Fruit fly (Drosophila melanogaster) whole organism, embryonic: ENCODE results near the gene CG43400.

Experiments
- Antp ChIP-seq: fragments of 200-800 bp; sonication (Bioruptor generic); optimal IDR thresholded peaks from 3 replicates; lab custom pipeline; 2016; ENCODE audit warnings: missing biosample characterization, missing genetic modification characterization
- Atf6 ChIP-seq: fragments of 200-800 bp; sonication (Bioruptor generic); IDR thresholded peaks from 2 replicates; pipeline ENCODE4 v1.3.6; 2022; ENCODE audit warnings: missing biosample characterization, missing genetic modification characterization
- Bteb2 ChIP-seq: fragments of 200-800 bp; sonication (Bioruptor generic); optimal IDR thresholded peaks from 2 replicates; lab custom pipeline; 2016; ENCODE audit warnings: missing biosample characterization, missing genetic modification characterization
- CG11696 ChIP-seq: fragments of 200-800 bp; sonication (Bioruptor generic); IDR thresholded peaks from 2 replicates; pipeline ENCODE4 v1.3.6; 2022; ENCODE audit warnings: missing biosample characterization, missing genetic modification characterization
- CG15269 ChIP-seq: fragments of 200-800 bp; sonication (Bioruptor generic); optimal IDR thresholded peaks from 2 replicates; lab custom pipeline; 2018; ENCODE audit warnings: missing biosample characterization, mild to moderate bottlenecking, missing genetic modification characterization, moderate library complexity
- CG15479 ChIP-seq: fragments of 200-800 bp; sonication (Bioruptor generic); optimal IDR thresholded peaks from 3 replicates; lab custom pipeline; 2019; ENCODE audit warnings: missing biosample characterization, mild to moderate bottlenecking, missing genetic modification characterization, moderate library complexity
- CG15514 ChIP-seq: fragments of 200-800 bp; sonication (Bioruptor generic); optimal IDR thresholded peaks from 3 replicates; lab custom pipeline; 2017; ENCODE audit warnings: missing biosample characterization, missing genetic modification characterization, mild to moderate bottlenecking, moderate library complexity, missing genetic modification reagents
- CG3407 ChIP-seq: fragments of 200-800 bp; sonication (Bioruptor generic); optimal IDR thresholded peaks from 2 replicates; lab custom pipeline; 2018; ENCODE audit warnings: missing biosample characterization, mild to moderate bottlenecking, missing genetic modification characterization
- CG4424 ChIP-seq: fragments of 200-800 bp; sonication (Bioruptor generic); optimal IDR thresholded peaks from 3 replicates; lab custom pipeline; 2016; ENCODE audit warnings: missing biosample characterization, missing genetic modification characterization
- CG4820 ChIP-seq: fragments of 200-800 bp; sonication (Bioruptor generic); optimal IDR thresholded peaks from 3 replicates; lab custom pipeline; 2016; ENCODE audit warnings: missing biosample characterization, missing genetic modification characterization
- CG4854 ChIP-seq: fragments of 200-800 bp; sonication (Bioruptor generic); optimal IDR thresholded peaks from 2 replicates; lab custom pipeline; 2016; ENCODE audit warnings: missing biosample characterization, missing genetic modification characterization, inconsistent platforms
- CG7745 ChIP-seq: fragments of 200-800 bp; sonication (Bioruptor generic); optimal IDR thresholded peaks from 2 replicates; lab custom pipeline; 2018; ENCODE audit warnings: missing biosample characterization, mild to moderate bottlenecking, missing genetic modification characterization, moderate library complexity
- CG8290 ChIP-seq, 3 experiments: fragments of 200-800 bp; sonication (Bioruptor generic); optimal IDR thresholded peaks; 2 replicates each; lab custom pipeline; 2016 to 2019; ENCODE audit warnings: missing biosample characterization in 3 of 3, missing genetic modification characterization in 3 of 3, mild to moderate bottlenecking in 2 of 3, moderate library complexity in 1 of 3
- CG8765 ChIP-seq: fragments of 200-800 bp; sonication (Bioruptor generic); IDR thresholded peaks from 2 replicates; pipeline ENCODE4 v1.3.6; 2022; ENCODE audit warnings: missing biosample characterization, missing genetic modification characterization
- CG8924 ChIP-seq: fragments of 200-800 bp; optimal IDR thresholded peaks from 3 replicates; lab custom pipeline; 2019; ENCODE audit warnings: missing biosample characterization, mild to moderate bottlenecking, missing genetic modification characterization, moderate library complexity
- CG8944 ChIP-seq: fragments of 200-800 bp; sonication (Bioruptor generic); optimal IDR thresholded peaks from 3 replicates; lab custom pipeline; 2016; ENCODE audit warnings: missing biosample characterization, missing genetic modification characterization
- CG9727 ChIP-seq: fragments of 200-800 bp; sonication (Bioruptor generic); optimal IDR thresholded peaks from 3 replicates; lab custom pipeline; 2017; ENCODE audit warnings: missing biosample characterization, mild to moderate bottlenecking, missing genetic modification characterization
- Doc3 ChIP-seq: fragments of 200-800 bp; sonication (Bioruptor generic); IDR thresholded peaks from 3 replicates; pipeline ENCODE4 v1.3.6; 2022; ENCODE audit warnings: missing biosample characterization, missing genetic modification characterization; ENCODE audit not compliant: partially characterized antibody
- Dp ChIP-seq: fragments of 200-800 bp; sonication (Bioruptor generic); optimal IDR thresholded peaks from 2 replicates; lab custom pipeline; 2018; ENCODE audit warnings: missing biosample characterization, mild to moderate bottlenecking, missing genetic modification characterization, moderate library complexity
- Gug ChIP-seq: fragments of 200-800 bp; sonication (Bioruptor generic); IDR thresholded peaks from 4 replicates; pipeline ENCODE4 v1.3.6; 2022; ENCODE audit warnings: missing biosample characterization, missing genetic modification characterization
- HmgD ChIP-seq: fragments of 200-800 bp; sonication (Bioruptor generic); optimal IDR thresholded peaks from 3 replicates; lab custom pipeline; 2016; ENCODE audit warnings: missing biosample characterization, missing genetic modification characterization
- Hmr ChIP-seq: fragments of 200-800 bp; sonication (Bioruptor generic); optimal IDR thresholded peaks from 3 replicates; lab custom pipeline; 2017; ENCODE audit warnings: mild to moderate bottlenecking, missing biosample characterization, missing genetic modification reagents, missing genetic modification characterization
- MESR4 ChIP-seq: fragments of 200-800 bp; sonication (Bioruptor generic); optimal IDR thresholded peaks from 2 replicates; lab custom pipeline; 2018; ENCODE audit warnings: missing biosample characterization, mild to moderate bottlenecking, missing genetic modification characterization, moderate library complexity
- Mrtf ChIP-seq: fragments of 200-800 bp; sonication (Bioruptor generic); IDR thresholded peaks from 3 replicates; pipeline ENCODE4 v1.3.6; 2022; ENCODE audit warnings: missing biosample characterization, missing genetic modification characterization
- Myb ChIP-seq: fragments of 200-800 bp; sonication (Bioruptor generic); optimal IDR thresholded peaks from 2 replicates; lab custom pipeline; 2016; ENCODE audit warnings: missing biosample characterization, missing genetic modification characterization
- Nf-YC ChIP-seq: fragments of 200-800 bp; optimal IDR thresholded peaks from 3 replicates; lab custom pipeline; 2019; ENCODE audit warnings: missing biosample characterization, mild to moderate bottlenecking, missing genetic modification characterization, moderate library complexity
- Rfx ChIP-seq: fragments of 200-800 bp; sonication (Bioruptor generic); IDR thresholded peaks from 2 replicates; pipeline ENCODE4 v1.3.6; 2022; ENCODE audit warnings: missing biosample characterization, missing genetic modification characterization
- Scr ChIP-seq: fragments of 200-800 bp; sonication (Bioruptor generic); IDR thresholded peaks from 2 replicates; pipeline ENCODE4 v1.3.6; 2022; ENCODE audit warnings: missing biosample characterization, missing genetic modification characterization; ENCODE audit not compliant: partially characterized antibody
- Sry-δ ChIP-seq: fragments of 200-800 bp; sonication (Bioruptor generic); optimal IDR thresholded peaks from 2 replicates; lab custom pipeline; 2016; ENCODE audit warnings: missing biosample characterization, missing genetic modification characterization
- al ChIP-seq: fragments of 200-800 bp; sonication (Bioruptor generic); IDR thresholded peaks from 2 replicates; pipeline ENCODE4 v1.3.6; 2022; ENCODE audit warnings: missing biosample characterization, missing genetic modification characterization
- ash1 ChIP-seq: fragments of 200-800 bp; sonication (Bioruptor generic); optimal IDR thresholded peaks from 2 replicates; lab custom pipeline; 2018; ENCODE audit warnings: missing biosample characterization, mild to moderate bottlenecking, missing genetic modification characterization
- az2 ChIP-seq: fragments of 200-800 bp; sonication (Bioruptor generic); optimal IDR thresholded peaks from 3 replicates; lab custom pipeline; 2016; ENCODE audit warnings: missing biosample characterization, missing genetic modification characterization
- bowl ChIP-seq: fragments of 200-800 bp; sonication (Bioruptor generic); IDR thresholded peaks from 2 replicates; pipeline ENCODE4 v1.3.6; 2022; ENCODE audit warnings: missing biosample characterization, missing genetic modification characterization
- disco-r ChIP-seq: fragments of 200-800 bp; sonication (Bioruptor generic); optimal IDR thresholded peaks from 2 replicates; lab custom pipeline; 2016; ENCODE audit warnings: missing biosample characterization, missing genetic modification characterization
- fd102C ChIP-seq: fragments of 200-800 bp; sonication (Bioruptor generic); optimal IDR thresholded peaks from 2 replicates; lab custom pipeline; 2018; ENCODE audit warnings: missing biosample characterization, mild to moderate bottlenecking, missing genetic modification characterization, moderate library complexity
- gce ChIP-seq: fragments of 200-800 bp; sonication (Bioruptor generic); IDR thresholded peaks from 3 replicates; pipeline ENCODE4 v1.3.6; 2022; ENCODE audit warnings: missing biosample characterization, missing genetic modification characterization
- her ChIP-seq: fragments of 200-800 bp; sonication (Bioruptor generic); optimal IDR thresholded peaks from 2 replicates; lab custom pipeline; 2016; ENCODE audit warnings: missing biosample characterization, missing genetic modification characterization
- luna ChIP-seq: fragments of 200-800 bp; sonication (Bioruptor generic); optimal IDR thresholded peaks from 2 replicates; lab custom pipeline; 2016; ENCODE audit warnings: missing biosample characterization, missing genetic modification characterization
- nom ChIP-seq: fragments of 200-800 bp; sonication (Bioruptor generic); optimal IDR thresholded peaks from 2 replicates; lab custom pipeline; 2017; ENCODE audit warnings: missing biosample characterization, missing genetic modification characterization, mild to moderate bottlenecking, moderate library complexity, missing genetic modification reagents
- onecut ChIP-seq: fragments of 200-800 bp; sonication (Bioruptor generic); IDR thresholded peaks from 2 replicates; pipeline ENCODE4 v1.3.6; 2022; ENCODE audit warnings: missing biosample characterization, missing genetic modification characterization
- p53 ChIP-seq: fragments of 200-800 bp; sonication (Bioruptor generic); optimal IDR thresholded peaks from 2 replicates; lab custom pipeline; 2016; ENCODE audit warnings: missing biosample characterization, missing genetic modification characterization
- phol ChIP-seq: fragments of 200-800 bp; sonication (Bioruptor generic); optimal IDR thresholded peaks from 3 replicates; lab custom pipeline; 2018; ENCODE audit warnings: missing biosample characterization, mild to moderate bottlenecking, missing genetic modification characterization, moderate library complexity
- pita ChIP-seq: fragments of 200-800 bp; sonication (Bioruptor generic); optimal IDR thresholded peaks from 2 replicates; lab custom pipeline; 2017; ENCODE audit warnings: missing biosample characterization, mild to moderate bottlenecking, missing genetic modification characterization
- pros ChIP-seq: fragments of 200-800 bp; sonication (Bioruptor generic); optimal IDR thresholded peaks from 3 replicates; lab custom pipeline; 2019; ENCODE audit warnings: missing biosample characterization, mild to moderate bottlenecking, missing genetic modification characterization, moderate library complexity
- scrt ChIP-seq: fragments of 200-800 bp; sonication (Bioruptor generic); optimal IDR thresholded peaks from 2 replicates; lab custom pipeline; 2018; ENCODE audit warnings: missing biosample characterization, mild to moderate bottlenecking, missing genetic modification characterization, moderate library complexity
- usp ChIP-seq: fragments of >200 bp; optimal IDR thresholded peaks from 2 replicates; lab custom pipeline; 2017; ENCODE audit warnings: missing biosample characterization, missing genetic modification characterization
- vfl ChIP-seq: fragments of 200-800 bp; sonication (Bioruptor generic); optimal IDR thresholded peaks from 2 replicates; lab custom pipeline; 2016; ENCODE audit warnings: missing biosample characterization, missing genetic modification characterization
- vnd ChIP-seq: fragments of 200-800 bp; sonication (Bioruptor generic); IDR thresholded peaks from 3 replicates; pipeline ENCODE4 v1.3.6; 2022; ENCODE audit warnings: missing biosample characterization, missing genetic modification characterization; ENCODE audit not compliant: partially characterized antibody
- yki ChIP-seq: fragments of >200 bp; optimal IDR thresholded peaks from 3 replicates; lab custom pipeline; 2018

Gene CG43400

dm6 chr2L:8534515-8535295 lies 44.2 kb downstream of the CG43400 start (continued):
- TF ChIP-seq Doc3 (GFP tag; lab: Robert Waterston, UW) (peak; percentile 45; the same call in 1 of the 3 replicates), pita (GFP tag; lab: Kevin White, UChicago) (no peak), vnd (peak; percentile 54; the same call in 2 of the 3 replicates), nom (peak; percentile 92), MESR4 (GFP tag; lab: Kevin White, UChicago) (peak; percentile 51), CG3407 (GFP tag; lab: Kevin White, UChicago) (peak; percentile 93), CG8290 (GFP tag; optimal IDR thresholded peaks at IDR 0.05; lab: Kevin White, UChicago) (peak; percentile 72), CG8290 (tag; optimal IDR thresholded peaks at IDR 0.05; lab: Kevin White, UChicago) (peak; percentile 81 to 85), gce (peak; percentile 90), bowl (peak; percentile 92), phol (tag; lab: Kevin White, UChicago) (peak; percentile 97), CG11696 (GFP tag; lab: Robert Waterston, UW) (peak; percentile 75), HmgD (GFP tag; lab: Kevin White, UChicago) (no peak), p53 (peak; percentile 57), CG8924 (peak; percentile 94), yki (lab: Kevin White, UChicago) (peak; percentile 27), Scr (GFP tag; lab: Robert Waterston, UW) (peak; percentile 41), CG4854 (GFP tag; lab: Kevin White, UChicago) (peak; percentile 80), Myb (peak; percentile 28), pros (peak; percentile 28), Atf6 (GFP tag; lab: Robert Waterston, UW) (peak; percentile 83), onecut (GFP tag; lab: Robert Waterston, UW) (peak; percentile 92), Dp (peak; percentile 5), Sry-δ (peak; percentile 27), Mrtf (GFP tag; lab: Robert Waterston, UW) (peak; percentile 92), Bteb2 (peak; percentile 46), scrt (GFP tag; lab: Kevin White, UChicago) (peak; percentile 85), ash1 (GFP tag; lab: Kevin White, UChicago) (no peak), Rfx (GFP tag; lab: Robert Waterston, UW) (peak; percentile 89), CG8765 (GFP tag; lab: Robert Waterston, UW) (peak; percentile 73), CG15479 (GFP tag; lab: Kevin White, UChicago) (no peak), CG8944 (GFP tag; lab: Kevin White, UChicago) (peak; percentile 69), fd102C (GFP tag; lab: Kevin White, UChicago) (peak; percentile 6), CG9727 (GFP tag; lab: Kevin White, UChicago) (peak; percentile 57), CG4820 (GFP tag; lab: Kevin White, UChicago) (peak; percentile 91), al (peak; percentile 65), disco-r (GFP tag; lab: Kevin White, UChicago) (peak; percentile 88), CG15514 (GFP tag; lab: Kevin White, UChicago) (peak; percentile 72), CG15269 (tag; lab: Kevin White, UChicago) (peak; percentile 96), usp (GFP tag; lab: Kevin White, UChicago) (no peak), Nf-YC (tag; lab: Kevin White, UChicago) (peak; percentile 83), CG4424 (peak; percentile 94), Gug (GFP tag; lab: Robert Waterston, UW) (peak; percentile 88), her (GFP tag; lab: Kevin White, UChicago) (peak; percentile 8), luna (GFP tag; lab: Kevin White, UChicago) (no peak), vfl (GFP tag; lab: Kevin White, UChicago) (peak; percentile 75), CG7745 (tag; lab: Kevin White, UChicago) (peak; percentile 50), Antp (GFP tag; lab: Kevin White, UChicago) (peak; percentile 75), Hmr (GFP tag; lab: Kevin White, UChicago) (peak; percentile 88), az2 (GFP tag; lab: Kevin White, UChicago) (peak; percentile 95)
